Worm (Caenorhabditis elegans): ENCODE measurements around the gene C14A11.6.
A peak's percentile ranks its signal among the peaks of the same experiment; 100 is the strongest.

C14A11.6 gene

ce11 chrX:2852388-2852908 is 38.5 kb upstream of the C14A11.6 start, which contains the start of gene kin-29 (continued):
- no peak for TF ChIP-seq madf-3 (GFP tag; IDR thresholded peaks at IDR 0.05)

- TF ChIP-seq zfh-2 (GFP tag; conservative IDR thresholded peaks at IDR 0.05) (no peak; the same call in 1 of the 2 replicates), ztf-26 (tag; optimal IDR thresholded peaks at IDR 0.05) (no peak), F33H1.4 (GFP tag; IDR thresholded peaks at IDR 0.05) (no peak), madf-3 (GFP tag; IDR thresholded peaks at IDR 0.05) (no peak), madf-6 (GFP tag; IDR thresholded peaks at IDR 0.05) (peak; percentile 11; the same call in 1 of the 2 replicates), him-1 (tag; optimal IDR thresholded peaks at IDR 0.05) (no peak), hmg-20 (GFP tag; IDR thresholded peaks at IDR 0.05) (no peak), ceh-100 (GFP tag; IDR thresholded peaks at IDR 0.05) (no peak), B0336.3 (GFP tag; IDR thresholded peaks at IDR 0.05) (no peak), pbrm-1 (GFP tag; IDR thresholded peaks at IDR 0.05) (0 out of 2 replicates have a peak, but pooled peaks have one; percentile 11), lag-1 (GFP tag; IDR thresholded peaks at IDR 0.05) (no peak), snpc-4 (GFP tag; optimal IDR thresholded peaks at IDR 0.05) (no peak), snpc-4 (tag; optimal IDR thresholded peaks at IDR 0.05) (peak; percentile 35 to 89 (median 71)), atf-7 (tag; optimal IDR thresholded peaks at IDR 0.05) (no peak), B0019.2 (GFP tag; conservative IDR thresholded peaks at IDR 0.05) (no peak), aptf-2 (GFP tag; conservative IDR thresholded peaks at IDR 0.05) (no peak), rcor-1 (GFP tag; IDR thresholded peaks at IDR 0.05) (no peak), lin-54 (GFP tag; optimal IDR thresholded peaks at IDR 0.05) (no peak), Y53F4B.3 (GFP tag; IDR thresholded peaks at IDR 0.05) (no peak)
Measured at ce11 chrX:2843508-2843907, 29.6 kb upstream of the C14A11.6 start.

DNA sequence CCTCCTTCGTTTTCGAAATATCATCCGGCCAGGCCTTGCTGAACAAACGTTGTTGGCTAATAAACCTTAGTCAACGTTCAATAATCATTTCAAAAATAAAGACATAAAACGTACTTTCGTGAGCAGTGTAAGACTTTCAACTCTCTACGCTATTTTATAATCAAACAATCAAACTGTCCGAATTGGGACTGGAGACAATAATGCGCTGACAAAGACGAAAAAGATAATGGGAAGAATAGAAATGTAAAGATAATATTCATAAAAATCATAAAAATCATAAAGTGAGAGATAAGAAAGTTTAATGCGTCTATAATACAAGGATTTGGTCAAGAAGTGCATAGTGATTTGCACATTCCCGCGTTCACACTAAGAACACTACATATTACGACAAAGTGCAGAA is 27.8 kb upstream of the C14A11.6 start:
- TF ChIP-seq nhr-80 (tag; optimal IDR thresholded peaks at IDR 0.05) (peak; percentile 59), Y79H2A.3 (GFP tag; conservative IDR thresholded peaks at IDR 0.05) (no peak), lsy-27 (tag; optimal IDR thresholded peaks at IDR 0.05; ENCODE audit: borderline replicate concordance, insufficient read depth) (no peak), lin-40 (tag; optimal IDR thresholded peaks at IDR 0.05) (peak; percentile 28), let-607 (tag; optimal IDR thresholded peaks at IDR 0.05) (peak in 1 of 2 experiments; percentile 8)

DNA sequence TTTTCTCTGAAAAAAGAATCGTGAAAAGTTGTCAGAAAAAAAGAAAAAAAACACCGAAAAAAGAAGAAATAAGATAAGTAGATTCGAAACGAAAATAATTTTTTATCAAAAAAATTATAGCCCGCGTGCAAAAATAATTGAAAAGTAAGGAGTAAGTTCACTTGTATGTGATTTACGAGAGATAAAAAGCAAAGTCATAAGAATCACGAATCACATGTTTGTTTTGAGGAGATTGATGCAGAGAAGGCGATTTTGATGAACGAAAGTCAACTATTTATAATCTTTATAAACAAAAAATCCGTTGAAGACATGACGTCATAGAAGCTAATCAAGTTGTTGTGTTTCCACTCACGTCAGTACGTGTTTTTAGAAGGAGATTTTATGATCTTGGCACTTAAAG is 26.3 kb upstream of the C14A11.6 start, which contains the start of gene Y71H10B.1:
Gene Y71H10B.1 (minus strand): TSS at position 6 of the 400 bp plus-strand sequence.
- no peak for TF ChIP-seq ama-1 (optimal IDR thresholded peaks at IDR 0.05)
- no peak for TF ChIP-seq ama-1 (GFP tag; optimal IDR thresholded peaks at IDR 0.05)
- TF ChIP-seq lir-1 (GFP tag; conservative IDR thresholded peaks at IDR 0.05), result no peak
- peak; percentile 25 for TF ChIP-seq ztf-26 (tag; optimal IDR thresholded peaks at IDR 0.05)
- peak; percentile 22 for TF ChIP-seq lin-40 (tag; optimal IDR thresholded peaks at IDR 0.05)
- TF ChIP-seq somi-1 (GFP tag; optimal IDR thresholded peaks at IDR 0.05), result peak; percentile 54

ce11 chrX:2838619-2839018 is 24.7 kb upstream of the C14A11.6 start:
- no peak for TF ChIP-seq let-526 (GFP tag; IDR thresholded peaks at IDR 0.05)
- TF ChIP-seq pbrm-1 (GFP tag; IDR thresholded peaks at IDR 0.05), result no peak
- TF ChIP-seq zim-3 (tag; optimal IDR thresholded peaks at IDR 0.05), result no peak
- no peak for TF ChIP-seq attf-3 (GFP tag; conservative IDR thresholded peaks at IDR 0.05)
- no peak for TF ChIP-seq rpc-1 (optimal IDR thresholded peaks at IDR 0.05)
- TF ChIP-seq rpc-1 (tag; optimal IDR thresholded peaks at IDR 0.05), result no peak
- TF ChIP-seq nhr-80 (tag; optimal IDR thresholded peaks at IDR 0.05), result peak; percentile 79
